Worm (Caenorhabditis elegans): ENCODE measurements around the gene F57E7.2.

ce11 chrV:16446191-16446590 lies 36.8 kb downstream of the F57E7.2 start:
- no peak for TF ChIP-seq F13C5.2 (tag; optimal IDR thresholded peaks at IDR 0.05)
- no peak for TF ChIP-seq aly-1 (tag; optimal IDR thresholded peaks at IDR 0.05)
- TF ChIP-seq tra-4 (tag; optimal IDR thresholded peaks at IDR 0.05) = no peak
- TF ChIP-seq ama-1 (optimal IDR thresholded peaks at IDR 0.05) = no peak
- TF ChIP-seq flt-1 (GFP tag; IDR thresholded peaks at IDR 0.05) = no peak
- TF ChIP-seq hnd-1 (tag; optimal IDR thresholded peaks at IDR 0.05) = no peak
- TF ChIP-seq hmg-4 (GFP tag; optimal IDR thresholded peaks at IDR 0.05) = no peak
- no peak for TF ChIP-seq B0310.2 (tag; optimal IDR thresholded peaks at IDR 0.05)
- TF ChIP-seq hmbx-1 (tag; optimal IDR thresholded peaks at IDR 0.05) = no peak
- TF ChIP-seq tbx-11 (GFP tag; IDR thresholded peaks at IDR 0.05) = no peak
- no peak for TF ChIP-seq scrt-1 (GFP tag; IDR thresholded peaks at IDR 0.05)
- no peak for TF ChIP-seq pes-1 (GFP tag; IDR thresholded peaks at IDR 0.05)

Measured in whole organism, early embryonic.